Worm (Caenorhabditis elegans): ENCODE results near the gene F54D12.7.
A peak's percentile ranks its signal among the peaks of the same experiment; 100 is the strongest.

The F54D12.7 gene

DNA sequence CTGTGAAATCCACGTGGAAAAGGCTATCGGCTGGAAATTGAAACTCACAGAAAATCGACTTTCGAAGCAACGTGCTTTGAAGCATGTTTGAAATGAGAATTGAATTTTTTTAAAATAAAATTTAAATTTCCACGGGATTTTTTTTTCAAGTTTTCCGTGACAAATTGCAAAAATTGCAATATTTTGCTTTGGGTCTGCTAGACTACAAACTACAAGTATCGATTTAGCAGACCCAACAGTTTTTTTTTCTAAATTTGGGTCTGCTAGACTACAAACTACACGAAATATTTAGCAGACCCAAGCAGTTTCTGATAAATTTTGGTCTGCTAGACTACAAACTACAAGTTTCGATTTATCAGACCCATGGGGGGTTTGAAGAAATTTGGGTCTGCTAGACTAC is 26.2 kb upstream of the F54D12.7 start, which contains the start of gene Y51H7C.9:
Y51H7C.9 (minus strand) TSS at position 101 of the 400 bp plus-strand sequence.
- no peak for TF ChIP-seq fos-1 (tag; optimal IDR thresholded peaks at IDR 0.05)
- TF ChIP-seq aly-2 (tag; optimal IDR thresholded peaks at IDR 0.05), result no peak
- TF ChIP-seq hmg-11 (tag; optimal IDR thresholded peaks at IDR 0.05), result no peak
- no peak for TF ChIP-seq jun-1 (tag; optimal IDR thresholded peaks at IDR 0.05)
- no peak for TF ChIP-seq nhr-25 (tag; optimal IDR thresholded peaks at IDR 0.05)
- TF ChIP-seq egl-27 (tag; optimal IDR thresholded peaks at IDR 0.05), result no peak
- TF ChIP-seq ztf-11 (tag; optimal IDR thresholded peaks at IDR 0.05), result no peak
- TF ChIP-seq lin-39 (tag; optimal IDR thresholded peaks at IDR 0.05), result no peak
- TF ChIP-seq ceh-16 (tag; optimal IDR thresholded peaks at IDR 0.05), result no peak
- no peak for TF ChIP-seq nhr-23 (tag; optimal IDR thresholded peaks at IDR 0.05)
- no peak for TF ChIP-seq ama-1 (optimal IDR thresholded peaks at IDR 0.05)
- no peak for TF ChIP-seq nfya-1 (tag; optimal IDR thresholded peaks at IDR 0.05; ENCODE audit: insufficient read depth)
- no peak for TF ChIP-seq fkh-10 (GFP tag; optimal IDR thresholded peaks at IDR 0.05)
- TF ChIP-seq eor-1 (tag; optimal IDR thresholded peaks at IDR 0.05), result no peak
- TF ChIP-seq lsy-12 (tag; optimal IDR thresholded peaks at IDR 0.05), result no peak
- no peak for TF ChIP-seq snpc-4 (tag; optimal IDR thresholded peaks at IDR 0.05)
- no peak for TF ChIP-seq mdl-1 (tag; optimal IDR thresholded peaks at IDR 0.05)
- TF ChIP-seq fkh-2 (tag; optimal IDR thresholded peaks at IDR 0.05), result no peak
- no peak for TF ChIP-seq daf-12 (tag; optimal IDR thresholded peaks at IDR 0.05)

DNA sequence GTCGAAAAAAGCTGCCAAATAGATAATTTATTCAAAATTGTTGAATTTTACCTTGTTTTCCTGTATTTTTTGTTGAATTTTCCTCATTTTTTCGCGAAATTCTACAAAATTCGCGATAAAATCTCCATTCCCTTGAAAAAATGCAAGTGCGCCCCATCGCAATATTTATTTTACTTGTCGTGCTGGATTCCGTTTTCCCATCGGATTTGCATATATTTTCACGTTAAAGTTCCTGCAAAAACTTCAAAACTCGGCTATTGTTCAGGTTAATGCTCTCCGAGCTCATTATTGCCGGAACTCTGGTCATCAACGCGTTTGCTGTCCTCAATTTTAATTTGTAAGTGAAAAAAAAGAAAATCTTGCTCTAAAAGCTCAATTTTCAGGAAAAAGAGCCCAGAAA is 17.9 kb upstream of the F54D12.7 start, which contains the start of the genes Y51H7C.41 and cogc-4:
Y51H7C.41 (plus strand) TSS at position 266 of the 400 bp plus-strand sequence.
cogc-4 (plus strand) TSS at position 386 of the 400 bp plus-strand sequence.
- TF ChIP-seq hmg-11 (tag; optimal IDR thresholded peaks at IDR 0.05) (no peak), nfya-1 (tag; optimal IDR thresholded peaks at IDR 0.05; ENCODE audit: insufficient read depth) (no peak), ztf-11 (tag; optimal IDR thresholded peaks at IDR 0.05) (no peak), egl-5 (tag; optimal IDR thresholded peaks at IDR 0.05) (no peak)

DNA sequence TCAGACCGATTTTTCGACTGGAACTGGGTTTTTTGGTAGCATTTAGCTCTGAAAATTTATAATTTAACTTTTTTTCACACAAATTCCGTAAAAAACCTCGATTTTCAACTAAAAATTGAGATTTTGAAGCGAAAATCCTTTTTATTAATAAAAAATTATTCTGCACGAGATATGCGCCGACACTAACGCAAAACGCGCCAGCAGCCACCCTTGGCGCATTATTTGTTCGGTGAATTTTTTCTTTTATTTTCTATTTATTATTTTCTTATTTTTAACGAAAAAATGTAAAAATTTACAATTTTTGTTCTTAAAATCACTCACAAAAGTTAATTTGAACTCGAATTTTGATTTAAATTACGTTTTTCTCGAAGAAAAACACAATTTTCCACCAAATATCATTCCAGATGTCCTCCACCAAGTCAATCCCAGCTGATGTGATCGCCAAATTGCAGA is 17.0 kb upstream of the F54D12.7 start, which contains the start of gene Y51H7C.7:
Y51H7C.7 (plus strand) TSS at position 403 of the 453 bp plus-strand sequence.
- TF ChIP-seq elt-2 (tag; optimal IDR thresholded peaks at IDR 0.05) (peak; percentile 22), egl-5 (tag; optimal IDR thresholded peaks at IDR 0.05) (no peak), pha-4 (tag; optimal IDR thresholded peaks at IDR 0.05) (no peak), tbx-2 (tag; optimal IDR thresholded peaks at IDR 0.05) (peak; percentile 18), R02D3.7 (tag; optimal IDR thresholded peaks at IDR 0.05) (peak; percentile 36), lin-15B (tag; optimal IDR thresholded peaks at IDR 0.05) (peak; percentile 75), nhr-23 (tag; optimal IDR thresholded peaks at IDR 0.05) (peak; percentile 65), lin-39 (tag; optimal IDR thresholded peaks at IDR 0.05) (peak; percentile 24)

DNA sequence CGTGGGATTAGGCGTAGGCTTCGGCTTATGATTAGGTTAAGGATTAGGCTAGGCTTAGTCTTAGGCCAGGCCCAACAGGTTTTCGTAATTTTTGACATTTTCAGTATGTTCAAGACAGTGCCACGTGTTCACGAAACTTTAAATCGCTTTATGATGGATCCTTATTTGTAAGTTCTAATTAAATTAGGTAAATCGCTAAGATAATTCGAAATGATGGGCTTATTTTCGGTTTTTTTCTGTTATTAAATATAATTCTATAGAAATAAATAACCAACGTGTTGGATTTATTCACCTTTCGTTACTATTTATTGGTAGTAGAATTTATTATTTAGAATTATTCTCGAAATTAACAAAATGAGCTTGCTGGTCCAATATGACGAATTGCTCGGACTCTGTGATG is 16.3 kb upstream of the F54D12.7 start, which contains the start of gene Y51H7C.8:
Y51H7C.8 (plus strand) TSS at position 301 of the 400 bp plus-strand sequence.
- no peak for TF ChIP-seq ceh-82 (tag; optimal IDR thresholded peaks at IDR 0.05)
- TF ChIP-seq nhr-77 (tag; optimal IDR thresholded peaks at IDR 0.05), result no peak
- TF ChIP-seq nhr-43 (tag; optimal IDR thresholded peaks at IDR 0.05; ENCODE audit: poor library complexity, severe bottlenecking), result no peak
- TF ChIP-seq tbx-2 (tag; optimal IDR thresholded peaks at IDR 0.05), result no peak
- no peak for TF ChIP-seq nhr-11 (tag; optimal IDR thresholded peaks at IDR 0.05)
- no peak for TF ChIP-seq pqm-1 (tag; optimal IDR thresholded peaks at IDR 0.05)

DNA sequence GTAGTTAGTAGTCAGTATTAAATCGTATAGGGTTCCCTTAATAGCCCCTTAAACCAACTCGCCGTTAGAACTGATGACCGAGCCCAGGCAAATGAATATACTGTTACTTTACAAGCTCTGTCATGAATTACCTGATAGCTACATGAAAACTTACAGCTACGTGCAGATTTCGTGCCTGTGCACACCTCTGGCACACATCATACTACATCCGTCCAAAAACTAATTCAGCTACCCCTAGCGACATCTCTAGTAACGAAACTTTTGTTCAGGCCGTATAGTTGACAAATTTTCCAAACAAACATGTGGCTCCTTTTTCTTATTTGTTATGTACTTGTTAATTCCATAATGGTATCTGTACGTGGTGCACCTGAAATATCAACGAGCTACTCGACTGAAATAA is 14.9 kb upstream of the F54D12.7 start, which contains the start of gene F54D12.1:
F54D12.1 (plus strand) TSS at position 301 of the 400 bp plus-strand sequence.
- TF ChIP-seq ceh-16 (tag; optimal IDR thresholded peaks at IDR 0.05) (no peak), ceh-28 (tag; optimal IDR thresholded peaks at IDR 0.05) (no peak), egl-27 (tag; optimal IDR thresholded peaks at IDR 0.05) (no peak), nhr-76 (tag; optimal IDR thresholded peaks at IDR 0.05) (no peak), ZK546.5 (tag; optimal IDR thresholded peaks at IDR 0.05) (no peak), jun-1 (tag; optimal IDR thresholded peaks at IDR 0.05) (no peak), pha-4 (tag; optimal IDR thresholded peaks at IDR 0.05) (no peak), tbx-2 (tag; optimal IDR thresholded peaks at IDR 0.05) (no peak), skn-1 (tag; optimal IDR thresholded peaks at IDR 0.05) (no peak), mml-1 (tag; optimal IDR thresholded peaks at IDR 0.05) (no peak), nhr-25 (tag; optimal IDR thresholded peaks at IDR 0.05) (no peak), elt-1 (tag; optimal IDR thresholded peaks at IDR 0.05) (no peak), lsy-12 (tag; optimal IDR thresholded peaks at IDR 0.05) (no peak), sea-2 (GFP tag; optimal IDR thresholded peaks at IDR 0.05) (no peak), nhr-28 (tag; optimal IDR thresholded peaks at IDR 0.05) (no peak), ceh-9 (tag; optimal IDR thresholded peaks at IDR 0.05) (no peak), lin-15B (tag; optimal IDR thresholded peaks at IDR 0.05) (no peak), fkh-10 (GFP tag; optimal IDR thresholded peaks at IDR 0.05) (no peak)

Data from whole organism, L3 larva.